Worm (Caenorhabditis elegans) whole organism, young adult: ENCODE data around the gene K11H3.8.

Source experiments
- B0035.1 ChIP-seq: sonication (generic microtip); optimal IDR thresholded peaks from 2 replicates; lab custom pipeline; 2016; ENCODE audit warnings: missing genetic modification characterization, mild to moderate bottlenecking, missing compliant biosample characterization, missing genotype, missing genetic modification reagents
- B0261.1 ChIP-seq: sonication (generic microtip); optimal IDR thresholded peaks from 2 replicates; lab custom pipeline; 2016; ENCODE audit warnings: mild to moderate bottlenecking, missing genetic modification characterization, moderate library complexity, missing compliant biosample characterization
- B0336.3 ChIP-seq: fragments of 200-800 bp; sonication (Bioruptor generic); IDR thresholded peaks from 2 replicates; pipeline ENCODE4 v1.3.6; 2022; ENCODE audit warnings: missing genetic modification characterization, missing compliant biosample characterization
- C06A6.2 ChIP-seq: fragments of 200-800 bp; sonication (Bioruptor generic); conservative IDR thresholded peaks from 2 replicates; pipeline ENCODE4 v1.3.6; 2022; ENCODE audit warnings: missing genetic modification characterization, missing compliant biosample characterization
- D2030.7 ChIP-seq: fragments of 200-800 bp; sonication (Bioruptor generic); IDR thresholded peaks from 2 replicates; pipeline ENCODE4 v1.3.6; 2022; ENCODE audit warnings: missing genetic modification reagents, missing genetic modification characterization, missing compliant biosample characterization
- F22D6.2 ChIP-seq: sonication (generic microtip); optimal IDR thresholded peaks from 2 replicates; lab custom pipeline; 2016; ENCODE audit warnings: mild to moderate bottlenecking, missing genetic modification characterization, missing compliant biosample characterization
- F33H1.4 ChIP-seq: fragments of 200-800 bp; sonication (Bioruptor generic); IDR thresholded peaks from 2 replicates; pipeline ENCODE4 v1.3.6; 2022; ENCODE audit warnings: missing genetic modification reagents, missing genetic modification characterization, missing compliant biosample characterization
- F57C9.4 ChIP-seq: sonication (generic microtip); optimal IDR thresholded peaks from 2 replicates; lab custom pipeline; 2017; ENCODE audit warnings: mild to moderate bottlenecking, missing genetic modification characterization, missing compliant biosample characterization
- T26A5.8 ChIP-seq: sonication (generic microtip); optimal IDR thresholded peaks from 2 replicates; lab custom pipeline; 2016; ENCODE audit warnings: missing genetic modification characterization, missing compliant biosample characterization
- Y56A3A.18 ChIP-seq: fragments of 200-800 bp; sonication (Bioruptor generic); IDR thresholded peaks from 2 replicates; pipeline ENCODE4 v1.3.6; 2022; ENCODE audit warnings: missing genetic modification reagents, missing genetic modification characterization, missing compliant biosample characterization
- Y95B8A.8 ChIP-seq: fragments of 200-800 bp; sonication (Bioruptor generic); IDR thresholded peaks from 2 replicates; pipeline ENCODE4 v1.3.6; 2022; ENCODE audit warnings: missing genetic modification reagents, missing genetic modification characterization, missing compliant biosample characterization
- aptf-3 ChIP-seq: fragments of 200-800 bp; sonication (Bioruptor generic); IDR thresholded peaks from 2 replicates; pipeline ENCODE4 v1.3.6; 2022; ENCODE audit warnings: missing genetic modification characterization, missing compliant biosample characterization
- atf-7 ChIP-seq: sonication (generic microtip); optimal IDR thresholded peaks from 2 replicates; lab custom pipeline; 2017; ENCODE audit warnings: mild to moderate bottlenecking, missing genetic modification characterization, missing compliant biosample characterization
- attf-3 ChIP-seq: fragments of 200-800 bp; sonication (Bioruptor generic); conservative IDR thresholded peaks from 2 replicates; pipeline ENCODE4 v1.3.6; 2022; ENCODE audit warnings: missing genetic modification reagents, missing genetic modification characterization, missing compliant biosample characterization
- bed-1 ChIP-seq: fragments of 200-800 bp; sonication (Bioruptor generic); IDR thresholded peaks from 2 replicates; pipeline ENCODE4 v1.3.6; 2022; ENCODE audit warnings: missing genetic modification reagents, missing genetic modification characterization, missing compliant biosample characterization
- ccch-3 ChIP-seq: fragments of 200-800 bp; sonication (Bioruptor generic); optimal IDR thresholded peaks from 2 replicates; lab custom pipeline; 2018; ENCODE audit warnings: mild to moderate bottlenecking, missing genetic modification characterization, missing compliant biosample characterization
- ceh-58 ChIP-seq: fragments of 200-800 bp; sonication (Bioruptor generic); IDR thresholded peaks from 2 replicates; pipeline ENCODE4 v1.3.6; 2022; ENCODE audit warnings: missing genetic modification characterization, missing compliant biosample characterization
- die-1 ChIP-seq: sonication (generic microtip); optimal IDR thresholded peaks from 2 replicates; lab custom pipeline; 2016; ENCODE audit warnings: missing genotype, mild to moderate bottlenecking, missing genetic modification characterization, missing compliant biosample characterization
- dox-1 ChIP-seq: fragments of 200-800 bp; sonication (Bioruptor generic); IDR thresholded peaks from 2 replicates; pipeline ENCODE4 v1.3.6; 2022; ENCODE audit warnings: missing genetic modification reagents, missing genetic modification characterization, missing compliant biosample characterization
- efl-1 ChIP-seq: fragments of 150-350 bp; optimal IDR thresholded peaks from 2 replicates; lab custom pipeline; 2014; ENCODE audit warnings: missing biosample characterization, missing genetic modification reagents, missing genetic modification characterization
- egl-44 ChIP-seq: fragments of 200-800 bp; sonication (Bioruptor generic); IDR thresholded peaks from 2 replicates; pipeline ENCODE4 v1.3.6; 2022; ENCODE audit warnings: missing genetic modification reagents, missing genetic modification characterization, missing compliant biosample characterization
- ekl-4 ChIP-seq: fragments of 200-800 bp; sonication (Bioruptor generic); IDR thresholded peaks from 2 replicates; pipeline ENCODE4 v1.3.6; 2022; ENCODE audit warnings: missing genetic modification reagents, missing genetic modification characterization, missing compliant biosample characterization
- ets-4 ChIP-seq: fragments of 200-800 bp; sonication (Bioruptor generic); optimal IDR thresholded peaks from 2 replicates; lab custom pipeline; 2018; ENCODE audit warnings: mild to moderate bottlenecking, missing genetic modification characterization, missing compliant biosample characterization
- hlh-26 ChIP-seq: fragments of 200-800 bp; sonication (Bioruptor generic); conservative IDR thresholded peaks from 2 replicates; pipeline ENCODE4 v1.3.6; 2022; ENCODE audit warnings: missing genetic modification reagents, missing genetic modification characterization, missing compliant biosample characterization
- hmg-1.2 ChIP-seq: fragments of 200-800 bp; sonication (Bioruptor generic); IDR thresholded peaks from 2 replicates; pipeline ENCODE4 v1.3.6; 2022; ENCODE audit warnings: missing genetic modification reagents, missing genetic modification characterization, missing compliant biosample characterization
- lag-1 ChIP-seq: fragments of 200-800 bp; sonication (Bioruptor generic); IDR thresholded peaks from 2 replicates; pipeline ENCODE4 v1.3.6; 2022; ENCODE audit warnings: missing genetic modification reagents, missing genetic modification characterization, missing compliant biosample characterization
- lin-40 ChIP-seq: sonication (generic microtip); optimal IDR thresholded peaks from 2 replicates; lab custom pipeline; 2016; ENCODE audit warnings: missing genetic modification characterization, mild to moderate bottlenecking, missing compliant biosample characterization, missing genotype, missing genetic modification reagents
- lin-54 ChIP-seq: fragments of 200-800 bp; sonication (Bioruptor generic); optimal IDR thresholded peaks from 2 replicates; lab custom pipeline; 2018; ENCODE audit warnings: mild to moderate bottlenecking, missing genetic modification characterization, missing compliant biosample characterization
- lsl-1 ChIP-seq: fragments of 200-800 bp; sonication (Bioruptor generic); optimal IDR thresholded peaks from 2 replicates; lab custom pipeline; 2018; ENCODE audit warnings: mild to moderate bottlenecking, missing genetic modification characterization, moderate library complexity, missing compliant biosample characterization
- madf-6 ChIP-seq: fragments of 200-800 bp; sonication (Bioruptor generic); IDR thresholded peaks from 2 replicates; pipeline ENCODE4 v1.3.6; 2022; ENCODE audit warnings: missing genetic modification reagents, missing genetic modification characterization, missing compliant biosample characterization
- mcd-1 ChIP-seq: fragments of 200-800 bp; sonication (Bioruptor generic); IDR thresholded peaks from 2 replicates; pipeline ENCODE4 v1.3.6; 2022; ENCODE audit warnings: missing genetic modification reagents, missing genetic modification characterization, missing compliant biosample characterization
- mxl-1 ChIP-seq: sonication (generic microtip); optimal IDR thresholded peaks from 2 replicates; lab custom pipeline; 2016; ENCODE audit warnings: missing genetic modification characterization, missing compliant biosample characterization
- nfya-2 ChIP-seq: fragments of 200-800 bp; sonication (Bioruptor generic); IDR thresholded peaks from 2 replicates; pipeline ENCODE4 v1.3.6; 2022; ENCODE audit warnings: missing genetic modification reagents, missing genetic modification characterization, missing compliant biosample characterization
- nhr-80 ChIP-seq: sonication (generic microtip); optimal IDR thresholded peaks from 2 replicates; lab custom pipeline; 2016; ENCODE audit warnings: missing genetic modification characterization, missing compliant biosample characterization
- snpc-1.1 ChIP-seq: sonication (generic microtip); optimal IDR thresholded peaks from 2 replicates; lab custom pipeline; 2017; ENCODE audit warnings: missing genetic modification characterization, mild to moderate bottlenecking, missing compliant biosample characterization, antibody characterized with exemption, moderate library complexity, missing genotype, missing genetic modification reagents; ENCODE audit not compliant: insufficient read depth
- unc-62 ChIP-seq: fragments of 150-350 bp; optimal IDR thresholded peaks from 2 replicates; lab custom pipeline; 2014; ENCODE audit warnings: missing biosample characterization, missing genetic modification reagents, missing genetic modification characterization
- xnd-1 ChIP-seq: sonication (generic microtip); optimal IDR thresholded peaks from 2 replicates; lab custom pipeline; 2016; ENCODE audit warnings: missing genotype, missing genetic modification reagents, missing genetic modification characterization, missing compliant biosample characterization
- ztf-25 ChIP-seq: fragments of 200-800 bp; sonication (Bioruptor generic); IDR thresholded peaks from 2 replicates; pipeline ENCODE4 v1.3.6; 2022; ENCODE audit warnings: missing genetic modification reagents, missing genetic modification characterization, missing compliant biosample characterization

The K11H3.8 gene

ce11 chrIII:9857110-9857509, 22.1 kb downstream of the K11H3.8 start:
- TF ChIP-seq nhr-80 (tag; lab: Kevin White, UChicago) (peak; percentile 51), bed-1 (GFP tag; lab: Robert Waterston, UW) (no peak), T26A5.8 (no peak)

ce11 chrIII:9858061-9858460, 23.1 kb downstream of the K11H3.8 start:
- TF ChIP-seq attf-3 (GFP tag; lab: Robert Waterston, UW) (no peak), nhr-80 (tag; lab: Kevin White, UChicago) (peak; percentile 7)

DNA sequence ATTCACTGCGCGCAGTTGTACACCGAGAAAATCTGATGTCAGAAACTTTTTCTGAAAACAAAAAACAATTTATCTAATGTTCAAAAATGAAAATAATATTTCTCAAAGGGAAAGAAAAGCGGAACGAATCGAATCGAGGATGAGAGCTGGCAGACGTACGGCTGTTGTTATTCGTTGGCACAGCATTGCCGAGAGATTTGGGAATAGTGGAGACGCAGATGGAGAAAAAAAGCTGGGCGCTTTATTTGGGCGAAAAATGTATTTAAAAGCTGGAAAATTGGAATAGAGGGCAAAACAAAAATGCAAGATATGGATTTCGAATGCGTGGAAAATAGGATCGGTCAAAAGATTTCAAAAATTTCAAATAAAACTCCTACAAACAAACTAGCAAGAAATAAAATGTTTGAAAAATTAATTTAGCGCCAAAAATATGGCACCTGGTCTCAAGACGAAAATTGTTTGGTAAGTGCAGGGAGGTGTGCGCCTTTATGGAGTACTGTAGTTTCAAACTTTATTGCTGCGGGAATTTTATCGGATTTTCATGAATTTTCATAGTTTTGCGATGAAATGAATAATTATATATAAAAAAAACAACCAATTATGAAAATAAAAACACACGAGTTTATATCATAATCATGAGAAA, 24.3 kb downstream of the K11H3.8 start, which contains the start of gene gpdh-2:
Gene gpdh-2 (minus strand): TSS at position 51 of the 643 bp plus-strand sequence.
- TF ChIP-seq lag-1 = no peak
- peak; percentile 74; the same call in 1 of the 2 replicates for TF ChIP-seq madf-6 (GFP tag; lab: Robert Waterston, UW)
- TF ChIP-seq lsl-1 (GFP tag; lab: Kevin White, UChicago) = peak; percentile 69
- TF ChIP-seq xnd-1 (tag; lab: Kevin White, UChicago) = peak; percentile 24
- peak; percentile 46; the same call in 1 of the 2 replicates for TF ChIP-seq F33H1.4 (GFP tag; lab: Robert Waterston, UW)
- peak; percentile 37 for TF ChIP-seq efl-1 (GFP tag; lab: Kevin White, UChicago)
- no peak for TF ChIP-seq dox-1
- TF ChIP-seq B0261.1 (tag; lab: Kevin White, UChicago) = no peak
- no peak for TF ChIP-seq C06A6.2
- TF ChIP-seq hmg-1.2 (GFP tag; lab: Robert Waterston, UW) = peak; percentile 15; the same call in 1 of the 2 replicates

DNA sequence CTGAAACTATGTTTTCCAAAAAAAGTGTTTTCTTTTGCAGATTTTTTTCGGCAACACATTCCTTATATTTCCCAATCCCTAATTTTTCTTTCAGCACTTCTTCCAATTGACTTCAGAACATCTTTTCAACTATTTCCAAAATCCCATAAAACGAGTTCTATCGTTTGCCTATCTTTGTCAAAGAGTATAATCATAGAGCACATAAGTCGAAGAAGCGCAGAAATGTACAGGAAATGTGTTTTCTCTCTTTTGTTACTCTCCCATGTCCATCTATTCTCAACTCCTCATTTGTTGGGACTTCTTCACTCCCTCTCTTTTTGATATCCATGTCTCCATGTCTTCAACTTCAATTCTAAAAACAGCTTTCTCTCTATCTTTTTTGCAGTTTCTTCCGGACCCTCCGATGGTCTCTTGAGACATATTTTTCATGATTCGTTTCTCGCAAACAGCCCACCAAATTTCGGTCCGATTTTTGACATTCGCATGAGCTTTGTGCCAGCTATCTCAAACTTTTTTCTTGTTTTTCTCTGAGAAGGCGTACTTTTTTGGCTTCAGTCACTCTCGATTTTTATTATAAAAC, 25.3 kb downstream of the K11H3.8 start, which contains the start of gene twk-48:
Gene twk-48 (plus strand): TSS at position 530 of the 580 bp plus-strand sequence.
- TF ChIP-seq lin-54 (GFP tag; lab: Kevin White, UChicago) = no peak
- no peak for TF ChIP-seq Y56A3A.18 (GFP tag; lab: Robert Waterston, UW)
- no peak for TF ChIP-seq F57C9.4 (tag; lab: Kevin White, UChicago)
- TF ChIP-seq egl-44 = no peak
- TF ChIP-seq hlh-26 = no peak
- TF ChIP-seq ceh-58 (GFP tag; lab: Robert Waterston, UW) = no peak
- TF ChIP-seq F22D6.2 (tag; lab: Kevin White, UChicago) = no peak
- TF ChIP-seq hmg-1.2 (GFP tag; lab: Robert Waterston, UW) = 0 out of 2 replicates have a peak, but pooled peaks have one; percentile 10
- TF ChIP-seq, all 124 proteins: peak for 1

ce11 chrIII:9861470-9862342, 26.7 kb downstream of the K11H3.8 start:
- TF ChIP-seq ccch-3 (GFP tag; lab: Kevin White, UChicago) (peak; percentile 61), lsl-1 (GFP tag; lab: Kevin White, UChicago) (peak; percentile 54), aptf-3 (GFP tag; lab: Robert Waterston, UW) (0 out of 2 replicates have a peak, but pooled peaks have one; percentile 71), mxl-1 (tag; lab: Kevin White, UChicago) (peak; percentile 43), Y95B8A.8 (GFP tag; lab: Robert Waterston, UW) (peak; percentile 81; the same call in 1 of the 2 replicates), D2030.7 (GFP tag; lab: Robert Waterston, UW) (0 out of 2 replicates have a peak, but pooled peaks have one; percentile 27), B0035.1 (tag; lab: Kevin White, UChicago) (no peak), die-1 (tag; lab: Kevin White, UChicago) (peak; percentile 86), ets-4 (GFP tag; lab: Kevin White, UChicago) (peak; percentile 14), ztf-25 (GFP tag; lab: Robert Waterston, UW) (peak; percentile 85), mcd-1 (peak; percentile 72), unc-62 (no peak), F57C9.4 (tag; lab: Kevin White, UChicago) (no peak), snpc-1.1 (tag; lab: Kevin White, UChicago) (no peak), B0336.3 (peak; percentile 79), nfya-2 (no peak), nhr-80 (tag; lab: Kevin White, UChicago) (peak; percentile 25), lin-40 (tag; lab: Kevin White, UChicago) (peak; percentile 64), ekl-4 (GFP tag; lab: Robert Waterston, UW) (peak; percentile 61), atf-7 (tag; lab: Kevin White, UChicago) (peak; percentile 36)
